Worm (Caenorhabditis elegans): ENCODE data around the gene cdc-37.
A peak's percentile ranks its signal among the peaks of the same experiment; 100 is the strongest.
"Not testable (repeated sequence)": the region's sequence is repeated elsewhere in the genome, so short reads cannot be mapped to it uniquely, and the experiment has no call there.

The cdc-37 gene

DNA sequence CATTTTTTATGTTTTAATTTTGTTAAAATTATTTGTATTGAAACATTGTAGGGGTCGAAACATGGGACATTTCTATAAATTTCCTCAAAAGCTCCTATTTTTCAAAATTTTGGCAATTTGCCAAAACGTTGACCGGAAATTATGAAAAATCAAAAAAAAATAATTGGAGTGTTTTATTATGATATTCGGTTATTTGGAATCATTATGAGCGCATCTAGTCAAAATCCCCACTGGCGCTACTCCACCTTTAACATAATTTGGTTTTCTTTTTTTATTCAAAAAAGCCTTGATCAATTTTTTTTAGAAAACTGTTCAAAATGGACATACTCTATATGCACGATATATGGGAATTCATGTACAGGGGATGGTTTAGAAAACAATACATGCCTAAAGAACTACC lies 24.9 kb upstream of the cdc-37 start, which contains the start of gene W04H10.2:
TSS of gene W04H10.2 (plus strand) at position 301 of the 400 bp plus-strand sequence.
- TF ChIP-seq mls-2 (tag; optimal IDR thresholded peaks at IDR 0.05) (no peak), ces-1 (GFP tag; optimal IDR thresholded peaks at IDR 0.05) (no peak), unc-62 (GFP tag; optimal IDR thresholded peaks at IDR 0.05) (no peak), lin-13 (tag; optimal IDR thresholded peaks at IDR 0.05) (no peak), lsy-2 (tag; optimal IDR thresholded peaks at IDR 0.05) (no peak), unc-39 (tag; optimal IDR thresholded peaks at IDR 0.05) (no peak), cnd-1 (tag; optimal IDR thresholded peaks at IDR 0.05) (no peak), pha-4 (tag; optimal IDR thresholded peaks at IDR 0.05) (no peak), zip-8 (tag; optimal IDR thresholded peaks at IDR 0.05) (no peak)

DNA sequence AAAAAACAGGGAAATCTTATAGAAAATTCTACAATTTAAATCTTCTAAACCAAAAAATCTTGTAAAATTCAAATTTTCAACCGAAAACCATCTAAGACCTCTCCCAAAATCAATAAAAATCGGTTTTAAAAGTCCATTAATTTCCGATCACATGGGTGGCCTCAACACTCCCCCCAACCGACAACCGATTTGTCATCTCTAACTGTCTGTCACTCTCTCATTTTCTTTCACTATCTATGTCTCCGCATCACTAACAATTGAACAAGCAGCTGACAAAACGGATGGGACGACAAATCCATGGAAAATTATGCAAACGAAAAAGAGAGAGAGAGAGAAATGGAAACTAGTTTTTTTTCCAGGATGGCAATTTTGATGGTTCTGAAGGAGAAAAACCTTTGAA lies 22.6 kb upstream of the cdc-37 start:
- TF ChIP-seq hlh-1 (tag; optimal IDR thresholded peaks at IDR 0.05) (peak; percentile 90), flh-1 (GFP tag; optimal IDR thresholded peaks at IDR 0.05) (no peak), ces-1 (GFP tag; optimal IDR thresholded peaks at IDR 0.05) (peak; percentile 76), unc-120 (tag; optimal IDR thresholded peaks at IDR 0.05; ENCODE audit: poor library complexity, severe bottlenecking) (peak; percentile 3), unc-62 (GFP tag; optimal IDR thresholded peaks at IDR 0.05) (peak; percentile 95), ztf-11 (tag; optimal IDR thresholded peaks at IDR 0.05) (no peak), mab-5 (tag; optimal IDR thresholded peaks at IDR 0.05) (peak; percentile 79), lin-32 (GFP tag; optimal IDR thresholded peaks at IDR 0.05) (no peak), ceh-43 (GFP tag; optimal IDR thresholded peaks at IDR 0.05) (no peak), unc-39 (tag; optimal IDR thresholded peaks at IDR 0.05) (no peak), lsy-2 (tag; optimal IDR thresholded peaks at IDR 0.05) (peak; percentile 1)

DNA sequence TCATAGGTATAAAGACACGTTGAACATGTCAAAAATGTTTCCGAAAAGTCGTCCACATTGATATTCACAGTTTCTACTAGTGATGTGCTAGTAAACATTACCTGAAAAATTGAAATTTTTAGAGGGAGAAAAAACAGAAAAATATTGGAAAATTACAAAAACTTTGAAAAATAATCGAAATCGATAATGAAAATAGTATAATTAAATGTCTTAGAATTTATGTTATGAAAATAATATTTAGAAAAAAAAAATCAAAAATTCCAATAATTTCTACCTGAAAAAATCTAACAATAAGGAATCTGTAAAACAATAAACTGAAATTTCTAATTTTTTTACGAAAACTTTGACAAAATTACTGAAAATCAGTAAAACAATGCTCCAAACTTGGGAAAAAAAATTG lies 21.6 kb upstream of the cdc-37 start, which contains the start of gene nhl-3:
TSS of gene nhl-3 (minus strand) at position 101 of the 400 bp plus-strand sequence.
- no peak for TF ChIP-seq mls-2 (tag; optimal IDR thresholded peaks at IDR 0.05)
- no peak for TF ChIP-seq ceh-83 (GFP tag; optimal IDR thresholded peaks at IDR 0.05)
- TF ChIP-seq unc-120 (tag; optimal IDR thresholded peaks at IDR 0.05; ENCODE audit: poor library complexity, severe bottlenecking): no peak
- TF ChIP-seq mep-1 (tag; optimal IDR thresholded peaks at IDR 0.05): no peak
- TF ChIP-seq bed-3 (GFP tag; optimal IDR thresholded peaks at IDR 0.05): no peak
- TF ChIP-seq lin-13 (tag; optimal IDR thresholded peaks at IDR 0.05): no peak
- no peak for TF ChIP-seq drap-1 (GFP tag; optimal IDR thresholded peaks at IDR 0.05)
- no peak for TF ChIP-seq elt-3 (tag; optimal IDR thresholded peaks at IDR 0.05)
- no peak for TF ChIP-seq zip-8 (tag; optimal IDR thresholded peaks at IDR 0.05)
- no peak for TF ChIP-seq sem-2 (GFP tag; optimal IDR thresholded peaks at IDR 0.05)
- TF ChIP-seq ces-1 (GFP tag; optimal IDR thresholded peaks at IDR 0.05): no peak
- no peak for TF ChIP-seq mab-5 (tag; optimal IDR thresholded peaks at IDR 0.05)

DNA sequence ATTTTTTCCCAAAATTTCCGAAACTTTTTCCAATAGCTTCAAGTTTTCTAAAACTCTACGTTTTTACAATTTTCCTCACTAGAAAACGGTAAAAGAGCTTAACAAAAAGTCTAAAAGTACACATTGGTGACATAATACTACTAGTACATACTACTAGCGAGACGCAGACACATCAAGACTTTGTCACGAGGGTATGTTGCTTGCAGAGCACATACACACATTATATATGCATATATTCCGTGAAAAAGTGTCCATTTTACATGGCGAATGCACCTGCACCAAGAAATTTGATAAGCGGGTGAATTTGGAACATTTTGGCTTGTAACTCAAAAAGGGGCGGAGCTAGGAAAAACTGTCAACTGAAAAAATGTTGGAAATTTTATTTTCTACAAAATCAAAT lies 20.9 kb upstream of the cdc-37 start:
- TF ChIP-seq ces-1 (GFP tag; optimal IDR thresholded peaks at IDR 0.05) (peak; percentile 32), unc-39 (tag; optimal IDR thresholded peaks at IDR 0.05) (no peak), pha-4 (tag; optimal IDR thresholded peaks at IDR 0.05) (peak; percentile 51)

DNA sequence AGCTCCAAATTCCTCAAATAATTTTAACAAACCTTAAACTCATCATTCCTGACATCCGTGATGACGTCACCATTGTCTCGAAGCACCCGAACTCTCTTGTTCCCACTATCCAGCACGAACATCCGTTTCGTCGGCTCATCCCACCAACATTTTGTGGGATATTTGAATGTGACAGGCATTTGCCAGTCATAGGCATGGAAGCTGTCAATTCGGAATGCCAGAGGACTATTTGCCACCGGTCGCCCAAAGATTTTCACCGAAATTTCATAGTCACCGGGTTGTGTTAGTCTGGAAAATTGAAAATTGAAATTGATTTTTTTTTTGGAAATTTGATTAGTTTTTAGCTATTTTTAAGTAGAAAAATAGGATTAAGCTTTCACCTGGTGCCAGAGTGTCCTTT lies 16.3 kb upstream of the cdc-37 start:
- TF ChIP-seq mab-5 (tag; optimal IDR thresholded peaks at IDR 0.05): no peak
- TF ChIP-seq elt-1 (tag; optimal IDR thresholded peaks at IDR 0.05; ENCODE audit: borderline replicate concordance, insufficient read depth): no peak
- no peak for TF ChIP-seq lsy-2 (tag; optimal IDR thresholded peaks at IDR 0.05)
- no peak for TF ChIP-seq nhr-12 (tag; optimal IDR thresholded peaks at IDR 0.05)
- no peak for TF ChIP-seq ces-1 (GFP tag; optimal IDR thresholded peaks at IDR 0.05)
- TF ChIP-seq sem-2 (GFP tag; optimal IDR thresholded peaks at IDR 0.05): no peak
- no peak for TF ChIP-seq ham-2 (GFP tag; optimal IDR thresholded peaks at IDR 0.05)
- no peak for TF ChIP-seq unc-39 (tag; optimal IDR thresholded peaks at IDR 0.05)
- no peak for TF ChIP-seq ceh-83 (GFP tag; optimal IDR thresholded peaks at IDR 0.05)
- TF ChIP-seq pha-4 (tag; optimal IDR thresholded peaks at IDR 0.05): no peak
- no peak for TF ChIP-seq nhr-28 (tag; optimal IDR thresholded peaks at IDR 0.05)
- no peak for TF ChIP-seq nhr-2 (tag; optimal IDR thresholded peaks at IDR 0.05)
- TF ChIP-seq flh-1 (GFP tag; optimal IDR thresholded peaks at IDR 0.05): no peak

DNA sequence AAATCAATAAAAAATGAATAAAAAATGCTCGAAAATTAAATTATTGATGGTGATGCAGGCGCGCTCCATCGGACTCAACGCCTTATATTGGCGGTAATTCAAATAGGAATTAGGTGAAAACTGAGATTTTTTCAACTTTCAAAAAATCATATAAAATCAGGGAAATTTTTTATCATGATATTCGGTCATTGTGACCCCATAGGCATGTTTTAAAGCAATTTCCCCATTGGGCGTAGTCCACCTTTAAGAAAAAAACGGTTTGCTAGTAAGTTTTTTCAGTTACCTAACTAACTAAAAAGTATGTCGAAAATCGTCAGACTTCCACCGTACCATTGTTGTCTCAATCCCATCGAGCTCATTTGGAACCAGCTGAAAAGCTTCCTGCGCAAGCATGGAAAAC lies 12.8 kb upstream of the cdc-37 start, which contains the start of gene W08F4.1:
TSS of gene W08F4.1 (plus strand) at position 301 of the 400 bp plus-strand sequence.
- TF ChIP-seq unc-62 (GFP tag; optimal IDR thresholded peaks at IDR 0.05); hlh-1 (tag; optimal IDR thresholded peaks at IDR 0.05); bed-3 (GFP tag; optimal IDR thresholded peaks at IDR 0.05): not testable (repeated sequence)
